Worm (Caenorhabditis elegans) whole organism, early embryonic: ENCODE data around the gene fbxa-112.

Experiments used
- B0310.2 ChIP-seq: sonication (generic microtip); optimal IDR thresholded peaks from 2 replicates; lab custom pipeline; 2016; ENCODE audit warnings: mild to moderate bottlenecking, missing genetic modification characterization, missing compliant biosample characterization
- F13C5.2 ChIP-seq: sonication (generic microtip); optimal IDR thresholded peaks from 2 replicates; lab custom pipeline; 2017; ENCODE audit warnings: mild to moderate bottlenecking, missing genetic modification characterization, inconsistent platforms, missing compliant biosample characterization
- ama-1 ChIP-seq: fragments of 150-350 bp; optimal IDR thresholded peaks from 2 replicates; lab custom pipeline; 2014
- ceh-13 ChIP-seq: fragments of 200-800 bp; sonication (Bioruptor generic); optimal IDR thresholded peaks from 2 replicates; lab custom pipeline; 2018; ENCODE audit warnings: mild to moderate bottlenecking, missing genetic modification characterization, missing compliant biosample characterization
- tra-4 ChIP-seq: sonication (generic microtip); optimal IDR thresholded peaks from 2 replicates; lab custom pipeline; 2017; ENCODE audit warnings: missing genetic modification characterization, missing compliant biosample characterization

DNA sequence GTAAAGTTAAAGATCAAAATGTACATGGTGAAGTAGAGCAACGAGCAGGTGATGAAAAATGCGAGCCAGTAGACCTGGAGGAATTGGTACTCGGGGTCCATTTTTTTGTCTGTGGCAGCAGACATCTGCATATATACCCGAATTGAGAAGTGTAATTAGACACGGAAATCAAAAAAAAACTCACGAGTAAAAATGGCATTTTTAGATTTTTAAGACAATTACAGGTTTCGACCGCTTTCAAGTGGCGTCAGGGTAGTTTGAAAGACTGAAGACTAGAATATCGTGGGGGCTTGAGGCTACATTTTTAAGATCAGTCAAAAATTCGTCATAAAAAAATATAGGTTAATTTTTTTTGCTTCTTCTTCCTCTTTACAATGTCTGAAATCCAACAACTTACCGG is 45.2 kb downstream of the fbxa-112 start, which contains the start of gene srd-68:
- TF ChIP-seq ceh-13 (GFP tag; lab: Kevin White, UChicago) (no peak), B0310.2 (no peak), ama-1 (lab: Kevin White, UChicago) (no peak), tra-4 (tag; lab: Kevin White, UChicago) (no peak), F13C5.2 (tag; lab: Kevin White, UChicago) (no peak)
